Worm (Caenorhabditis elegans) whole organism, mixed stage, embryonic: ENCODE results near the gene sri-43.
"Not testable (repeated sequence)": the region's sequence is repeated elsewhere in the genome, so short reads cannot be mapped to it uniquely, and the experiment has no call there.

Source experiments
- bed-3 ChIP-seq: fragments of 200-800 bp; sonication (Bioruptor generic); optimal IDR thresholded peaks from 3 replicates; lab custom pipeline; 2018; ENCODE audit warnings: mild to moderate bottlenecking, missing genetic modification characterization, moderate library complexity, missing compliant biosample characterization
- ceh-83 ChIP-seq: fragments of 200-800 bp; sonication (Bioruptor generic); optimal IDR thresholded peaks from 2 replicates; lab custom pipeline; 2018; ENCODE audit warnings: mild to moderate bottlenecking, missing genetic modification characterization, missing compliant biosample characterization
- ces-1 ChIP-seq: fragments of 150-350 bp; optimal IDR thresholded peaks from 2 replicates; lab custom pipeline; 2014; ENCODE audit warnings: missing biosample characterization, missing genetic modification reagents, missing genetic modification characterization
- cnd-1 ChIP-seq: fragments of 200-800 bp; sonication (Bioruptor generic); optimal IDR thresholded peaks from 2 replicates; lab custom pipeline; 2018; ENCODE audit warnings: mild to moderate bottlenecking, missing genetic modification characterization, missing compliant biosample characterization
- flh-1 ChIP-seq: fragments of 200-800 bp; sonication (Bioruptor generic); optimal IDR thresholded peaks from 2 replicates; lab custom pipeline; 2018; ENCODE audit warnings: mild to moderate bottlenecking, missing genetic modification characterization, moderate library complexity, missing compliant biosample characterization
- lin-32 ChIP-seq: fragments of 200-800 bp; sonication (Bioruptor generic); optimal IDR thresholded peaks from 2 replicates; lab custom pipeline; 2018; ENCODE audit warnings: mild to moderate bottlenecking, missing genetic modification characterization, missing compliant biosample characterization
- nhr-12 ChIP-seq: fragments of 150-350 bp; optimal IDR thresholded peaks from 2 replicates; lab custom pipeline; 2014; ENCODE audit warnings: missing biosample characterization, missing genetic modification characterization
- nhr-2 ChIP-seq: fragments of 150-350 bp; optimal IDR thresholded peaks from 2 replicates; lab custom pipeline; 2014; ENCODE audit warnings: missing biosample characterization, missing genetic modification characterization
- nhr-237 ChIP-seq: fragments of 150-350 bp; optimal IDR thresholded peaks from 2 replicates; lab custom pipeline; 2014; ENCODE audit warnings: missing biosample characterization, missing genetic modification characterization
- nhr-76 ChIP-seq: sonication (generic microtip); optimal IDR thresholded peaks from 2 replicates; lab custom pipeline; 2017; ENCODE audit warnings: missing biosample characterization, missing genetic modification characterization
- snpc-4 ChIP-seq: fragments of 150-350 bp; optimal IDR thresholded peaks from 2 replicates; lab custom pipeline; 2014; ENCODE audit warnings: missing biosample characterization, missing genetic modification characterization
- unc-62 ChIP-seq: fragments of 150-350 bp; optimal IDR thresholded peaks from 2 replicates; lab custom pipeline; 2014; ENCODE audit warnings: missing biosample characterization, missing genetic modification reagents, missing genetic modification characterization
- ztf-11 ChIP-seq: fragments of 150-350 bp; optimal IDR thresholded peaks from 2 replicates; lab custom pipeline; 2014; ENCODE audit warnings: missing biosample characterization, missing genetic modification characterization

DNA sequence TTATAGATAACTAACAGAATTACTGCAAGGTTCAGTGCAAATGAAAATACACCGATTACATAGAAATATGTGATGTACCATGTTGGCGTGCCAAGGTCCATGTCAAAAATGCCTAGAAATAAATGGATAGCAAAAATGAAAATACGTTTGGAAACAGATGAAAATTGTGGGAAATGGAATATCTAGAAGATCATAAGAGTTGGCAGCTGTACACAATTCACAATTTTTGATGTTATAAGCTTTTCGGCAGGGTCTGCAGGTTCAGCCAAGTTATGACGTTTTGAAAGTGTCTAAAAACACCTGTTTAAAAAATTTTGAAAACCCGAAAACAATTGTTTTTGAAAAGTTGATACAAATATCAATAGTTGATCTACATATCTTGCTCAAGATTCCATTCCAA, at the start of gene sri-43:
- not testable (repeated sequence) for TF ChIP-seq lin-32 (GFP tag; lab: Kevin White, UChicago); unc-62 (GFP tag; lab: Kevin White, UChicago); ztf-11; cnd-1 (tag; lab: Kevin White, UChicago); nhr-76 (tag; lab: Kevin White, UChicago); ceh-83 (GFP tag; lab: Kevin White, UChicago); snpc-4 (tag; lab: Kevin White, UChicago); nhr-237 (tag; lab: Kevin White, UChicago); nhr-12 (tag; lab: Kevin White, UChicago); ces-1 (GFP tag; lab: Kevin White, UChicago); flh-1; bed-3 (GFP tag; lab: Kevin White, UChicago); nhr-2 (tag; lab: Kevin White, UChicago)
